Worm (Caenorhabditis elegans) whole organism, mixed stage, embryonic: ENCODE results near the gene dmsr-13.

Source experiments
- M03D4.4 ChIP-seq: sonication (generic microtip); optimal IDR thresholded peaks from 2 replicates; lab custom pipeline; 2017; ENCODE audit warnings: mild to moderate bottlenecking, missing genetic modification characterization, missing compliant biosample characterization
- bed-3 ChIP-seq: fragments of 200-800 bp; sonication (Bioruptor generic); optimal IDR thresholded peaks from 3 replicates; lab custom pipeline; 2018; ENCODE audit warnings: mild to moderate bottlenecking, missing genetic modification characterization, moderate library complexity, missing compliant biosample characterization
- blmp-1 ChIP-seq: fragments of 150-350 bp; optimal IDR thresholded peaks from 2 replicates; lab custom pipeline; 2014; ENCODE audit warnings: missing biosample characterization, missing genetic modification characterization
- ceh-39 ChIP-seq: fragments of 150-350 bp; optimal IDR thresholded peaks from 2 replicates; lab custom pipeline; 2014; ENCODE audit warnings: missing biosample characterization, missing genetic modification characterization
- ceh-83 ChIP-seq: fragments of 200-800 bp; sonication (Bioruptor generic); optimal IDR thresholded peaks from 2 replicates; lab custom pipeline; 2018; ENCODE audit warnings: mild to moderate bottlenecking, missing genetic modification characterization, missing compliant biosample characterization
- ces-1 ChIP-seq: fragments of 150-350 bp; optimal IDR thresholded peaks from 2 replicates; lab custom pipeline; 2014; ENCODE audit warnings: missing biosample characterization, missing genetic modification reagents, missing genetic modification characterization
- cnd-1 ChIP-seq: fragments of 200-800 bp; sonication (Bioruptor generic); optimal IDR thresholded peaks from 2 replicates; lab custom pipeline; 2018; ENCODE audit warnings: mild to moderate bottlenecking, missing genetic modification characterization, missing compliant biosample characterization
- drap-1 ChIP-seq: fragments of 200-800 bp; sonication (Bioruptor generic); optimal IDR thresholded peaks from 3 replicates; lab custom pipeline; 2018; ENCODE audit warnings: mild to moderate bottlenecking, missing genetic modification characterization, missing compliant biosample characterization
- elt-1 ChIP-seq: sonication (generic microtip); optimal IDR thresholded peaks from 2 replicates; lab custom pipeline; 2017; ENCODE audit warnings: missing genetic modification characterization, mild to moderate bottlenecking, missing compliant biosample characterization, antibody characterized with exemption, moderate library complexity, borderline replicate concordance; ENCODE audit not compliant: insufficient read depth
- elt-3 ChIP-seq: fragments of 150-350 bp; optimal IDR thresholded peaks from 2 replicates; lab custom pipeline; 2014; ENCODE audit warnings: missing biosample characterization, missing genetic modification characterization
- flh-1 ChIP-seq: fragments of 200-800 bp; sonication (Bioruptor generic); optimal IDR thresholded peaks from 2 replicates; lab custom pipeline; 2018; ENCODE audit warnings: mild to moderate bottlenecking, missing genetic modification characterization, moderate library complexity, missing compliant biosample characterization
- ham-2 ChIP-seq: fragments of 200-800 bp; sonication (Bioruptor generic); optimal IDR thresholded peaks from 2 replicates; lab custom pipeline; 2018; ENCODE audit warnings: mild to moderate bottlenecking, missing genetic modification characterization, missing compliant biosample characterization
- hlh-1 ChIP-seq: fragments of 150-350 bp; optimal IDR thresholded peaks from 2 replicates; lab custom pipeline; 2014; ENCODE audit warnings: missing biosample characterization, missing genetic modification reagents, missing genetic modification characterization
- lin-13 ChIP-seq: fragments of 150-350 bp; optimal IDR thresholded peaks from 2 replicates; lab custom pipeline; 2014; ENCODE audit warnings: missing biosample characterization, missing genetic modification characterization
- lin-32 ChIP-seq: fragments of 200-800 bp; sonication (Bioruptor generic); optimal IDR thresholded peaks from 2 replicates; lab custom pipeline; 2018; ENCODE audit warnings: mild to moderate bottlenecking, missing genetic modification characterization, missing compliant biosample characterization
- lsy-2 ChIP-seq: fragments of 150-350 bp; optimal IDR thresholded peaks from 2 replicates; lab custom pipeline; 2014; ENCODE audit warnings: missing biosample characterization, missing genetic modification characterization
- mab-5 ChIP-seq: fragments of 150-350 bp; optimal IDR thresholded peaks from 2 replicates; lab custom pipeline; 2014; ENCODE audit warnings: missing biosample characterization, missing genetic modification characterization
- mep-1 ChIP-seq: fragments of 150-350 bp; optimal IDR thresholded peaks from 2 replicates; lab custom pipeline; 2017; ENCODE audit warnings: missing biosample characterization, missing genetic modification reagents, missing genetic modification characterization, inconsistent platforms
- mls-2 ChIP-seq: sonication (generic microtip); optimal IDR thresholded peaks from 2 replicates; lab custom pipeline; 2016; ENCODE audit warnings: mild to moderate bottlenecking, missing genetic modification characterization, moderate library complexity, missing compliant biosample characterization
- nhr-12 ChIP-seq: fragments of 150-350 bp; optimal IDR thresholded peaks from 2 replicates; lab custom pipeline; 2014; ENCODE audit warnings: missing biosample characterization, missing genetic modification characterization
- nhr-237 ChIP-seq: fragments of 150-350 bp; optimal IDR thresholded peaks from 2 replicates; lab custom pipeline; 2014; ENCODE audit warnings: missing biosample characterization, missing genetic modification characterization
- nhr-28 ChIP-seq: fragments of 150-350 bp; optimal IDR thresholded peaks from 2 replicates; lab custom pipeline; 2014; ENCODE audit warnings: missing biosample characterization, missing genetic modification characterization
- nhr-76 ChIP-seq: sonication (generic microtip); optimal IDR thresholded peaks from 2 replicates; lab custom pipeline; 2017; ENCODE audit warnings: missing biosample characterization, missing genetic modification characterization
- pha-4 ChIP-seq: fragments of 150-350 bp; optimal IDR thresholded peaks from 2 replicates; lab custom pipeline; 2018; ENCODE audit warnings: missing biosample characterization, missing genetic modification reagents, missing genetic modification characterization
- sem-2 ChIP-seq: fragments of 200-800 bp; sonication (Bioruptor generic); optimal IDR thresholded peaks from 2 replicates; lab custom pipeline; 2018; ENCODE audit warnings: mild to moderate bottlenecking, missing genetic modification characterization, missing compliant biosample characterization
- snpc-4 ChIP-seq: fragments of 150-350 bp; optimal IDR thresholded peaks from 2 replicates; lab custom pipeline; 2014; ENCODE audit warnings: missing biosample characterization, missing genetic modification characterization
- sptf-1 ChIP-seq: sonication (generic microtip); optimal IDR thresholded peaks from 2 replicates; lab custom pipeline; 2017; ENCODE audit warnings: mild to moderate bottlenecking, missing genetic modification characterization, moderate library complexity, missing compliant biosample characterization
- unc-120 ChIP-seq: sonication (generic microtip); optimal IDR thresholded peaks from 2 replicates; lab custom pipeline; 2017; ENCODE audit warnings: missing genetic modification characterization, missing compliant biosample characterization; ENCODE audit not compliant: poor library complexity, severe bottlenecking
- unc-39 ChIP-seq: fragments of 150-350 bp; optimal IDR thresholded peaks from 2 replicates; lab custom pipeline; 2014; ENCODE audit warnings: missing biosample characterization, missing genetic modification characterization
- unc-62 ChIP-seq: fragments of 150-350 bp; optimal IDR thresholded peaks from 2 replicates; lab custom pipeline; 2014; ENCODE audit warnings: missing biosample characterization, missing genetic modification reagents, missing genetic modification characterization
- ztf-11 ChIP-seq: fragments of 150-350 bp; optimal IDR thresholded peaks from 2 replicates; lab custom pipeline; 2014; ENCODE audit warnings: missing biosample characterization, missing genetic modification characterization

Gene dmsr-13

DNA sequence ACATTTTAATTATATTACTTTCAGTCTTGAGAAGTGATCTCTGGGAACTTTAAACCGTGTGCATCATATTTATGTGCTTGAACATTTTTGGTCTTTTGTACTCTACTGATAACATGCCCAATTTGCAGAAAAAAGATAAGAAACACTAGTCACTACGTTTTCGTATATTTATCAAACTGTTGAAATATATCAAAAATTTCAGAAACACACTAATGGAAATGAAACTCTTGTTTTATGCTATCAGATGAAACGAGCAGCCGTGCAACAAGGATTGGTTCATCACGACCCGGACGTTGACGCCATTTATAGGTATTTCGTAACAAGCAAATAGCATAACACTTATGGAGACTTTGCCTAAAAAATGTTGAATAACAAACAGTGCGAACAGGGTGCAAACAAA, 3.7 kb upstream of the dmsr-13 start:
- TF ChIP-seq ceh-39 (tag; lab: Kevin White, UChicago) (no peak), bed-3 (GFP tag; lab: Kevin White, UChicago) (no peak), unc-120 (no peak), snpc-4 (tag; lab: Kevin White, UChicago) (no peak)

DNA sequence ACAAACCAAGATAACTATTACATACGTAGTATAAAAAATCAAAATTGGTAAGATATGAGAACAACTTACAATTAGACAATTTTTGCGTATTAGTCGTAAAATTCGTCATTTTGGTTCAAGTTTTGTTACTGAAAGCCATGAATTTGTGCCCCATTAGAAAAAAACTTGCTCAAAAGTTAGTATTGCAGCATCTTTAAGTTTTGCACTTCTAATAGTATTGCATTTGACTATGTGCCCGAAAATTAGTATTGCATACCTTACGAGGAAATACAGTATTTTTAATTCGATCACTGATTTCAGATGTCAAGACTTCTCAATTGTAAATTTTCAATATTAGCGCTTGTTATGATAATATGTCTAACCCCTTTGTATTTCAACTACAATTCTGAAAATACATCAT, 1.8 kb upstream of the dmsr-13 start, which contains the start of gene T15B7.8:
Gene T15B7.8, plus strand, starts transcription at position 301 of the 400 bp plus-strand sequence.
- TF ChIP-seq mep-1 (tag; lab: Kevin White, UChicago) (no peak), snpc-4 (tag; lab: Kevin White, UChicago) (no peak), sem-2 (no peak)

DNA sequence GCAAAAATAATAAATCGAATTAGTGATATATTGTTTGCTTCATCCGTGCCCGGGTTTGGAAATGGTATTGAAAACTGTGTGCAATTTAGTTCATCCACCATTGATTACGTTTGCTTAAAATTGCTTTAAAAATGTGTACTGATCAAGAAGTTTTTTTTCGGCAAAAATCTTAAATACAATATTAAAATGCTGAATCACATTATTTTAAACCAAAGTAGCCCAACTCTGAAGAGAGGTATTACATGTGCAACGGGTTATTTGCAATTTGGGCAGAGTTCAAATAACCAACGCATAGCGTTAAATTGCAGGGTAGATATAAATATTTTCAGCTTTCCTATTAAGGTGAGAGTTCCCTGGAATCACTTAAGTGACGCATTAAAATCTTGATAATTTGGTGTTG, 2.5 kb downstream of the dmsr-13 start, which contains the start of gene dmsr-14:
Gene dmsr-14, minus strand, starts transcription at position 101 of the 400 bp plus-strand sequence.
- TF ChIP-seq pha-4 (no peak), unc-39 (tag; lab: Kevin White, UChicago) (no peak), ces-1 (no peak), elt-3 (tag; lab: Kevin White, UChicago) (no peak), unc-62 (GFP tag; lab: Kevin White, UChicago) (no peak), ceh-83 (GFP tag; lab: Kevin White, UChicago) (no peak), mab-5 (no peak), mep-1 (tag; lab: Kevin White, UChicago) (no peak), sem-2 (no peak), lin-32 (GFP tag; lab: Kevin White, UChicago) (no peak), ztf-11 (tag; lab: Kevin White, UChicago) (no peak), hlh-1 (no peak), cnd-1 (no peak), unc-120 (no peak), nhr-237 (tag; lab: Kevin White, UChicago) (no peak), bed-3 (GFP tag; lab: Kevin White, UChicago) (no peak), M03D4.4 (no peak), drap-1 (GFP tag; lab: Kevin White, UChicago) (no peak), blmp-1 (tag; lab: Kevin White, UChicago) (no peak)
- TF ChIP-seq, all 35 proteins: peak for 0

DNA sequence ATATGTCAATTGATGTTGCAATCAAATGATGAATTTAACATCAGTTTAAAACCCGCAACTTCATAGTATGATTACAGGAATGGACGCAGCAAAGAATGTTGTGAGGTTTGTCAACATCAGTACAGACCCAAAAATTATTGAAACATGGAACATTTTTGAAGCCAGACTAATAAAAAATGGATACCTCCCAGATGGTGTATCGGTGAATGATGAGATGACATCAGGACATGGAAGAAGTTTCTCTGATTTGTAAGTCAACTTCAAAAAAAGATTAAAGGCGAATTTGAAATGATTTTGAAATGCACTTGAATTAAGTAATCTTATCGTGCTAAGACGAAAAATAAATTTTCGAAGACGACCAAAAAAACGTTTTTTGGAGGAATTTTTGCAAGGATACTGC, 5.8 kb downstream of the dmsr-13 start:
- no peak for TF ChIP-seq pha-4
- TF ChIP-seq mls-2: no peak
- TF ChIP-seq flh-1 (GFP tag; lab: Kevin White, UChicago): no peak
- no peak for TF ChIP-seq ztf-11 (tag; lab: Kevin White, UChicago)
- TF ChIP-seq mep-1 (tag; lab: Kevin White, UChicago): no peak
- no peak for TF ChIP-seq hlh-1
- TF ChIP-seq snpc-4 (tag; lab: Kevin White, UChicago): no peak
- no peak for TF ChIP-seq unc-120
- TF ChIP-seq cnd-1: no peak
- no peak for TF ChIP-seq nhr-237 (tag; lab: Kevin White, UChicago)
- TF ChIP-seq ceh-83 (GFP tag; lab: Kevin White, UChicago): no peak
- TF ChIP-seq sptf-1 (tag; lab: Kevin White, UChicago): no peak

DNA sequence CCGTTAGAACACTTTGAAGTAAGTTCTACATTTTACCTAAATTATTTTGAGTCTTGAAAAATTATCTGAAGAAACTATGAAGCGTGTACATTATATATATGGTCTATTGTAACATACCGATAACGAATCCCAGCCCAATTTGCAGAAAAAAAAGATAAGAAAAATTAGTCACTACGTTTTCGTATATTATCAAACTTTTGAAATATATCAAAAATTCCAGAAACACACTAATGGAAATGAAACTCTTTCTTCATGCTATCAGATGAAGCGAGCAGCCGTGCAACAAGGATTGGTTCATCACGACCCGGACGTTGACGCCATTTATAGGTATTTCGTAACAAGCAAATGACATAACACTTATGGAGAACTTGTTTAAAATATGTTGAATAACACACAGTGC, 7.8 kb downstream of the dmsr-13 start:
- TF ChIP-seq ces-1 (no peak), ham-2 (GFP tag; lab: Kevin White, UChicago) (no peak), unc-62 (GFP tag; lab: Kevin White, UChicago) (no peak), M03D4.4 (no peak), mab-5 (no peak), lsy-2 (tag; lab: Kevin White, UChicago) (no peak), flh-1 (GFP tag; lab: Kevin White, UChicago) (no peak), sem-2 (no peak), drap-1 (GFP tag; lab: Kevin White, UChicago) (no peak), unc-39 (tag; lab: Kevin White, UChicago) (no peak), mls-2 (no peak), nhr-28 (tag; lab: Kevin White, UChicago) (no peak), lin-13 (no peak), nhr-12 (no peak), elt-1 (tag; lab: Kevin White, UChicago) (no peak), nhr-76 (no peak), sptf-1 (tag; lab: Kevin White, UChicago) (no peak), unc-120 (no peak)
